Worm (Caenorhabditis elegans) whole organism, L2 larva: ENCODE results near the gene C01C4.2.

ENCODE experiments used
- ZK546.5 ChIP-seq: sonication (generic microtip); optimal IDR thresholded peaks from 2 replicates; lab custom pipeline; 2017; ENCODE audit warnings: missing biosample characterization, missing genetic modification characterization
- alr-1 ChIP-seq: fragments of 150-350 bp; optimal IDR thresholded peaks from 2 replicates; lab custom pipeline; 2014; ENCODE audit warnings: missing biosample characterization, missing genetic modification characterization
- aly-2 ChIP-seq: fragments of 150-350 bp; optimal IDR thresholded peaks from 2 replicates; lab custom pipeline; 2014; ENCODE audit warnings: missing biosample characterization, missing genetic modification characterization
- crh-2 ChIP-seq: sonication (generic microtip); optimal IDR thresholded peaks from 2 replicates; lab custom pipeline; 2017; ENCODE audit warnings: missing biosample characterization, missing genetic modification characterization
- egl-27 ChIP-seq: sonication (generic microtip); optimal IDR thresholded peaks from 3 replicates; lab custom pipeline; 2017; ENCODE audit warnings: missing biosample characterization, missing genetic modification reagents, missing genetic modification characterization
- fos-1 ChIP-seq: fragments of 150-350 bp; optimal IDR thresholded peaks from 2 replicates; lab custom pipeline; 2014; ENCODE audit warnings: missing biosample characterization, missing genetic modification characterization
- nhr-237 ChIP-seq: fragments of 150-350 bp; optimal IDR thresholded peaks from 2 replicates; lab custom pipeline; 2014; ENCODE audit warnings: missing biosample characterization, missing genetic modification characterization
- nhr-77 ChIP-seq: fragments of 150-350 bp; optimal IDR thresholded peaks from 2 replicates; lab custom pipeline; 2014; ENCODE audit warnings: missing biosample characterization, missing genetic modification characterization
- zag-1 ChIP-seq: fragments of 150-350 bp; optimal IDR thresholded peaks from 2 replicates; lab custom pipeline; 2014; ENCODE audit warnings: missing biosample characterization, missing genetic modification characterization

DNA sequence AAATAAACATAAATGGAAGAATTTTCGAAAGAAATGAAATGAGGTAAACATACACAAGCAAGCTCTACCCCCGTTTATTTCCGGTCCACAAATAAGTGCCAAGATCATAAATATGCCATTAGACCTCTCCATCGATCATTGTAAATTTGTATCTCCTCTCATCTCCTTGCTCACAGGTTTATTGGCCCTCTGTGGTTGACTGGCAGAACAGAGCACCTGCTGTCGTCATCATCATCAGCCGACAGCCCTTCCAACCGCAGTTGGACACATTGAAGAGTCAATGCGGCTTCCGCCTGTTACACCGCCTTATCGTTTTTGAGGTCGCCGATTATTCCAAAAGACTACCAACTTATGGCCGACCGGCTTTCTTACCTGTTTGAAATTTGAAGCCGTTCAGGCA lies 23.7 kb downstream of the C01C4.2 start:
- no peak for TF ChIP-seq nhr-77 (tag; lab: Kevin White, UChicago)
- TF ChIP-seq fos-1 (tag; lab: Kevin White, UChicago) = no peak
- no peak for TF ChIP-seq aly-2 (tag; lab: Kevin White, UChicago)
- TF ChIP-seq egl-27 (tag; lab: Kevin White, UChicago) = no peak
- no peak for TF ChIP-seq crh-2 (tag; lab: Kevin White, UChicago)
- no peak for TF ChIP-seq alr-1 (tag; lab: Kevin White, UChicago)
- no peak for TF ChIP-seq zag-1 (tag; lab: Kevin White, UChicago)
- no peak for TF ChIP-seq nhr-237
- TF ChIP-seq ZK546.5 (tag; lab: Kevin White, UChicago) = no peak
